Worm (Caenorhabditis elegans) whole organism, L3 larva: Measurements from ENCODE around the gene F59A1.18.

ENCODE experiments used
- ama-1 ChIP-seq: fragments of 150-350 bp; optimal IDR thresholded peaks from 2 replicates; lab custom pipeline; 2018
- elt-3 ChIP-seq, 3 experiments: fragments of 150-350 bp in 1 of 3; sonication (generic microtip) in 2 of 3; optimal IDR thresholded peaks; 2 replicates in 2 of 3; 4 replicates in 1 of 3; lab custom pipeline; 2014 to 2017; ENCODE audit warnings: missing biosample characterization in 3 of 3, missing genetic modification characterization in 3 of 3
- lin-39 ChIP-seq: fragments of 150-350 bp; optimal IDR thresholded peaks from 2 replicates; lab custom pipeline; 2018; ENCODE audit warnings: missing biosample characterization, missing genetic modification reagents, missing genetic modification characterization
- mdl-1 ChIP-seq: fragments of 150-350 bp; optimal IDR thresholded peaks from 2 replicates; lab custom pipeline; 2014; ENCODE audit warnings: missing biosample characterization, missing genetic modification characterization
- nhr-77 ChIP-seq: fragments of 150-350 bp; optimal IDR thresholded peaks from 2 replicates; lab custom pipeline; 2014; ENCODE audit warnings: missing biosample characterization, missing genetic modification characterization
- pqm-1 ChIP-seq: fragments of 150-350 bp; optimal IDR thresholded peaks from 2 replicates; lab custom pipeline; 2017; ENCODE audit warnings: missing biosample characterization, missing genetic modification characterization, inconsistent platforms
- snpc-4 ChIP-seq: fragments of 150-350 bp; optimal IDR thresholded peaks from 2 replicates; lab custom pipeline; 2014; ENCODE audit warnings: missing biosample characterization, missing genetic modification characterization
- tbx-2 ChIP-seq: sonication (generic microtip); optimal IDR thresholded peaks from 2 replicates; lab custom pipeline; 2016; ENCODE audit warnings: mild to moderate bottlenecking, missing genetic modification characterization, missing compliant biosample characterization
- zag-1 ChIP-seq: fragments of 150-350 bp; optimal IDR thresholded peaks from 2 replicates; lab custom pipeline; 2014; ENCODE audit warnings: missing biosample characterization, missing genetic modification characterization
- ztf-11 ChIP-seq: fragments of 150-350 bp; optimal IDR thresholded peaks from 2 replicates; lab custom pipeline; 2014; ENCODE audit warnings: missing biosample characterization, missing genetic modification characterization

DNA sequence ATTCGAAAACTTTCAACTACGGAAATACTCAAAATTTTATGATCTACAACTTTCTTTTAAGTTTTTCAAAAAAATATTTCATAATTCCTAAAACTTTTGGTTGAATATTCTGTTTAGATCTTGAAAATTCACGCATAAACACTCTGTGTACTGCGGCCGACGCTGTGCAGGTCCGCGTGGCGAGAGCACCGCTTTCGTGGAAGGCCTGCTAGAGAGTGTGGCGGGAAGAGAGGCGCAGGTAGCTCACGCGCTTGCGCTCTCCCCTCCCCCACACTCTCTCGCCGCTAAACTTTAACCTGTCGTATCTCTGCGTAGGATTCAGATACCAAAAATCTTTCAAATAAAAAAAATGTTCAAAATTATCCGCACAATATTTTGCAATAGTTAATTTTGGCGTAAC, 3.5 kb downstream of the F59A1.18 start:
- TF ChIP-seq pqm-1 (tag; lab: Kevin White, UChicago) (no peak), ama-1 (no peak), snpc-4 (tag; lab: Kevin White, UChicago) (no peak), lin-39 (tag; lab: Kevin White, UChicago) (no peak), ztf-11 (tag; lab: Kevin White, UChicago) (no peak), tbx-2 (tag; lab: Kevin White, UChicago) (no peak), nhr-77 (tag; lab: Kevin White, UChicago) (no peak), mdl-1 (tag; lab: Kevin White, UChicago) (no peak), zag-1 (tag; lab: Kevin White, UChicago) (no peak), elt-3 (tag; optimal IDR thresholded peaks at IDR 0.05; lab: Kevin White, UChicago) (no peak)
